Fruit fly (Drosophila melanogaster) whole organism, adult: Measurements from ENCODE around the gene CG12560.
A peak's percentile ranks its signal among the peaks of the same experiment; 100 is the strongest.

ENCODE experiments used
- CG11617 ChIP-seq: fragments of 200-800 bp; sonication (Bioruptor generic); optimal IDR thresholded peaks from 2 replicates; lab custom pipeline; 2017; ENCODE audit warnings: mild to moderate bottlenecking, missing biosample characterization, missing genetic modification reagents, missing genetic modification characterization
- CG12768 ChIP-seq: fragments of 200-800 bp; sonication (Bioruptor generic); optimal IDR thresholded peaks from 2 replicates; lab custom pipeline; 2017; ENCODE audit warnings: missing biosample characterization, missing genetic modification characterization, mild to moderate bottlenecking, moderate library complexity, missing genetic modification reagents
- CG14711 ChIP-seq: fragments of 200-800 bp; sonication (Bioruptor generic); optimal IDR thresholded peaks from 2 replicates; lab custom pipeline; 2018; ENCODE audit warnings: missing biosample characterization, mild to moderate bottlenecking, missing genetic modification characterization, moderate library complexity
- CG33017 ChIP-seq: fragments of 200-800 bp; sonication (Bioruptor generic); optimal IDR thresholded peaks from 2 replicates; lab custom pipeline; 2018; ENCODE audit warnings: missing biosample characterization, mild to moderate bottlenecking, missing genetic modification characterization, moderate library complexity
- CG5204 ChIP-seq: fragments of 200-800 bp; sonication (Bioruptor generic); optimal IDR thresholded peaks from 2 replicates; lab custom pipeline; 2016; ENCODE audit warnings: missing biosample characterization, missing genetic modification characterization
- CG7045 ChIP-seq: fragments of 200-800 bp; sonication (Bioruptor generic); optimal IDR thresholded peaks from 2 replicates; lab custom pipeline; 2017; ENCODE audit warnings: missing biosample characterization, mild to moderate bottlenecking, missing genetic modification characterization
- CG7101 ChIP-seq: fragments of 200-800 bp; sonication (Bioruptor generic); optimal IDR thresholded peaks from 2 replicates; lab custom pipeline; 2018; ENCODE audit warnings: missing biosample characterization, mild to moderate bottlenecking, missing genetic modification characterization, moderate library complexity
- Clk ChIP-seq: fragments of 200-800 bp; sonication (Bioruptor generic); optimal IDR thresholded peaks from 2 replicates; lab custom pipeline; 2017; ENCODE audit warnings: missing biosample characterization, missing genetic modification characterization
- Crg-1 ChIP-seq: fragments of 200-800 bp; sonication (Bioruptor generic); optimal IDR thresholded peaks from 2 replicates; lab custom pipeline; 2016; ENCODE audit warnings: missing biosample characterization, missing genetic modification characterization
- Hr96 ChIP-seq: fragments of 200-800 bp; sonication (Bioruptor generic); optimal IDR thresholded peaks from 2 replicates; lab custom pipeline; 2016; ENCODE audit warnings: missing biosample characterization, missing genetic modification characterization
- Mnt ChIP-seq: fragments of 200-800 bp; sonication (Bioruptor generic); optimal IDR thresholded peaks from 2 replicates; lab custom pipeline; 2016; ENCODE audit warnings: missing biosample characterization, mild to moderate bottlenecking, missing genetic modification characterization
- bab1 ChIP-seq: fragments of 200-800 bp; sonication (Bioruptor generic); optimal IDR thresholded peaks from 3 replicates; lab custom pipeline; 2019; ENCODE audit warnings: missing biosample characterization, mild to moderate bottlenecking, missing genetic modification characterization, moderate library complexity
- cic ChIP-seq: fragments of 200-800 bp; sonication (Bioruptor generic); optimal IDR thresholded peaks from 2 replicates; lab custom pipeline; 2017; ENCODE audit warnings: missing biosample characterization, mild to moderate bottlenecking, missing genetic modification characterization, moderate library complexity
- cnc ChIP-seq, 2 experiments: fragments of >200 bp; optimal IDR thresholded peaks; 2 replicates each; lab custom pipeline; 2017
- kay ChIP-seq: fragments of 200-800 bp; sonication (Bioruptor generic); peaks from one replicate; lab custom pipeline; 2016; ENCODE audit warnings: missing biosample characterization, missing genetic modification characterization, borderline replicate concordance
- ovo ChIP-seq: fragments of 200-800 bp; sonication (Bioruptor generic); optimal IDR thresholded peaks from 2 replicates; lab custom pipeline; 2016; ENCODE audit warnings: missing biosample characterization, missing genetic modification characterization
- pad ChIP-seq: fragments of 200-800 bp; sonication (Bioruptor generic); optimal IDR thresholded peaks from 3 replicates; lab custom pipeline; 2017; ENCODE audit warnings: missing biosample characterization, missing genetic modification characterization, mild to moderate bottlenecking, moderate library complexity, missing genetic modification reagents
- tj ChIP-seq: fragments of 200-800 bp; sonication (Bioruptor generic); optimal IDR thresholded peaks from 3 replicates; lab custom pipeline; 2017; ENCODE audit warnings: missing biosample characterization, mild to moderate bottlenecking, missing genetic modification characterization, moderate library complexity
- toe ChIP-seq: fragments of 200-800 bp; sonication (Bioruptor generic); optimal IDR thresholded peaks from 2 replicates; lab custom pipeline; 2016; ENCODE audit warnings: missing biosample characterization, missing genetic modification characterization

Gene CG12560

dm6 chr2L:7992654-7993053, 16.6 kb downstream of the CG12560 start:
- no peak for TF ChIP-seq bab1 (GFP tag; lab: Kevin White, UChicago)
- TF ChIP-seq tj (GFP tag; lab: Kevin White, UChicago) = peak; percentile 96
- no peak for TF ChIP-seq pad (GFP tag; lab: Kevin White, UChicago)
- TF ChIP-seq kay = peak; percentile 90

DNA sequence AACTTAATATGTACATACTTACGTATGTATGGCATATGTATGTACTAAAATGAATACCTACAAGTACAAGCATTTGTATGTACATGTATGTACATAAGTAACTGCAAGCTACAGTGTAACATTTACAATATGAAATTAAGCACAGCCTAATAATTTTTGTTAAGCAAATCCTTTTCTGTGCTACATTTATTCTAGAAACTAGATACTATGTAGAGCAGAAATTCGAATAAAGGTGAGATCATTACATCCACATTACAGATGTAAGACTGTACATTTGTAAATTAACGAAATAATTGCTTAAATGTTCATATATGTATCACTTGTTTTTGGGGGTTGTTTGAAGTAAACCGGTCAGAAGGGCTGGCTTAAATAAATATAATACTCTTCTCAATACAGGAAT, 17.3 kb downstream of the CG12560 start:
- TF ChIP-seq CG11617 (GFP tag; lab: Kevin White, UChicago) = no peak
- no peak for TF ChIP-seq cnc (optimal IDR thresholded peaks at IDR 0.05; lab: Kevin White, UChicago)
- peak; percentile 71 for TF ChIP-seq CG33017
- peak; percentile 74 for TF ChIP-seq CG7101
- peak; percentile 33 for TF ChIP-seq bab1 (GFP tag; lab: Kevin White, UChicago)
- TF ChIP-seq CG14711 = peak; percentile 51
- TF ChIP-seq Mnt (GFP tag; lab: Kevin White, UChicago) = no peak
- TF ChIP-seq cic (GFP tag; lab: Kevin White, UChicago) = no peak
- TF ChIP-seq CG5204 (GFP tag; lab: Kevin White, UChicago) = no peak

dm6 chr2L:7991391-7991876, 17.8 kb downstream of the CG12560 start:
- TF ChIP-seq ovo (GFP tag; lab: Kevin White, UChicago) (peak; percentile 80), tj (GFP tag; lab: Kevin White, UChicago) (no peak), Mnt (GFP tag; lab: Kevin White, UChicago) (peak; percentile 61), cic (GFP tag; lab: Kevin White, UChicago) (peak; percentile 27), CG5204 (GFP tag; lab: Kevin White, UChicago) (no peak), Crg-1 (GFP tag; lab: Kevin White, UChicago) (no peak)

DNA sequence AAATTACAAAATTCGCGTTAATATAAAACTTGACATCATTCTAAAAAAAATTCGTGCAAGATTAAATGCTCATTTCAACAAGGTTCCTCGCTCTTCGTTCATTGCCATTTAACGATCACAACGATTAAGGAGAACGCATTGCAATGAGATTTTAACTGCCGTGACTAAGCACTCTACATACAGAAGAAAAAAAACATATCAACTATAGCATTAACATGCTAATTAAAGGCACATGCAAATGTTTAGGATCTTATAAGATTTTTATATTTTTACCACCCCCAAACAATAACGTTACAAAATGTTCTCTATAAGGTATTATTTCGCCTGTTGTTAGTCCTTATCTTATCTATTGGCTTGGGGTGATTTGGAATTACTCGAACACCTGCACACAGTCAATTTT, 18.6 kb downstream of the CG12560 start:
- TF ChIP-seq pad (GFP tag; lab: Kevin White, UChicago) (no peak), Crg-1 (GFP tag; lab: Kevin White, UChicago) (no peak), cnc (optimal IDR thresholded peaks at IDR 0.05; lab: Kevin White, UChicago) (peak in 1 of 2 experiments; percentile 62), Clk (GFP tag; lab: Kevin White, UChicago) (no peak), CG7045 (GFP tag; lab: Kevin White, UChicago) (no peak)

DNA sequence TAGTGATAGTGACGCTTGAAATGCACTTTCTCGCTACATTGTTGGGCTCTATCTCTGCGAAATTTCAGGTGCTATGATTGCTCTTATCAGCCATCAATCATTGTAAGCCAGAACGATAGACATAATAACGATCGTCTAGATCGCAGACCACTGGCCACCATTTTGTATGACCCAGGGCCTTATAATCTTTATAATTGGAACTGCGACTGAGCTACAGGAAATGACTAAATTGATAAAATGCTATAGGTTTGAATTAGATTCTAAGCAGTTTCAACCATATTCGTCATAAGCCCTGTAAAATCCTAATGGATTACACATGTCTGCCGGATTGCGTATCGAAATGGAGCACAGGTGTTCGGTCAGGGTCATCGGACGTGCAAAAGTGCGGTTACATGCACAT, 19.4 kb downstream of the CG12560 start:
- TF ChIP-seq CG14711 (no peak), CG7101 (peak; percentile 20), Mnt (GFP tag; lab: Kevin White, UChicago) (peak; percentile 1), cic (GFP tag; lab: Kevin White, UChicago) (peak; percentile 62)

DNA sequence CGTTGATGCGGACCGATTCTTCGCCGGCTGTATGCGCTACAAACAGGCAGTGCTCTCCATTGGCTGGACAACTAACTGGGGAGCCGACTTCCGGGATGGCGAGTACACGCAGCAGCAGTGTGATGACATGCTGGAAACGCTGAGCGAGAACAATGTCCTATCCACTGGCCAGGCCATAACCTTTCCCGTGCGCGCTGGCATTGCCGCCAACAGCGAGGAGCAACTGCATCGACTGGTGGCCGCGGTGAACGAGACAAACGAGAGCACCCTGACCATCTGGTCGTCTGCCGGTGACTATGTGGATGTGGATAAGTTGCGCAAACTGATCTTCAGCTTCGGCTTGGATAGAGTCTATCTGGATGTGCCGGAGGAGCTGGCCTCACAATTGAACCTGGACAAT, 23.1 kb downstream of the CG12560 start:
- TF ChIP-seq CG33017 (no peak), toe (GFP tag; lab: Kevin White, UChicago) (no peak), CG5204 (GFP tag; lab: Kevin White, UChicago) (no peak), CG11617 (GFP tag; lab: Kevin White, UChicago) (no peak), CG7101 (no peak), ovo (GFP tag; lab: Kevin White, UChicago) (no peak), CG12768 (GFP tag; lab: Kevin White, UChicago) (no peak), Mnt (GFP tag; lab: Kevin White, UChicago) (no peak), cic (GFP tag; lab: Kevin White, UChicago) (no peak)

DNA sequence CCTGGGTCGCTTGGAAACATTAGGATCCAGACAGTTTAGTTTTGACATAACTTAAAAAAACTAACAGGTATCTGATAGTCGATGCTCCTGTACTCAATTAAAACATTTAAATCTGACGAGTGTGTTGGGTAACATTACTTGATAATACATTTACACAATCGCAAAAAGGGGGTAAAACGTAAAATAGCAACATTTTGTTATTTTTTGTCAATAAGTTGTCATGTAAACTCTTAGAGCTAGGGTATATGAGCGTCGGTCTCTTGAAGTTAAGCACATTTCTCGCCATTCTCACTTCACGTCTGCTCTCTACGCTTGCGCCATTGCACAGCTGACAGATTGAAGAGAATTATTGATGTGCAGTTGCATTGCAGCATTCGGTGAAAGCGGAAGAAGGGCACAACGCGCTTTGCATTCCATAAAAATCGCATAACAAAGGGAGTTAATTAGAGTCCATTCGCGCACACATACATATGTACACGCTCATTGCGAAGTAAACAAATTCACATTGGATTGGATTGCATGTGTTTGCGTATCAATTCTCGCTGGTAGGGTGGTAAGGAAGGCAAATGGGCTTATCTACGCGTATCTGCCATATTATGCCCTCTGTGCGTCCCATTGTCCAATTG, 24.3 kb downstream of the CG12560 start:
- no peak for TF ChIP-seq cnc (optimal IDR thresholded peaks at IDR 0.05; lab: Kevin White, UChicago)
- peak; percentile 27 for TF ChIP-seq tj (GFP tag; lab: Kevin White, UChicago)
- TF ChIP-seq Hr96 (GFP tag; lab: Kevin White, UChicago) = peak; percentile 1
- peak; percentile 2 for TF ChIP-seq CG14711
- peak; percentile 24 for TF ChIP-seq Crg-1 (GFP tag; lab: Kevin White, UChicago)
- TF ChIP-seq cic (GFP tag; lab: Kevin White, UChicago) = peak; percentile 62
- TF ChIP-seq Clk (GFP tag; lab: Kevin White, UChicago) = no peak
- peak; percentile 29 for TF ChIP-seq CG11617 (GFP tag; lab: Kevin White, UChicago)
- peak; percentile 55 for TF ChIP-seq Mnt (GFP tag; lab: Kevin White, UChicago)
